Fruit fly (Drosophila melanogaster) whole organism, wandering third instar larva: ENCODE data around the gene Gr94a.

ENCODE experiments used
- Abd-B ChIP-seq: fragments of >200 bp; optimal IDR thresholded peaks from 2 replicates; lab custom pipeline; 2017; ENCODE audit warnings: missing biosample characterization, missing genetic modification characterization
- CG32264 ChIP-seq: fragments of 200-800 bp; sonication (Bioruptor generic); optimal IDR thresholded peaks from 2 replicates; lab custom pipeline; 2016; ENCODE audit warnings: missing biosample characterization, missing genetic modification characterization
- Dfd ChIP-seq: fragments of >200 bp; optimal IDR thresholded peaks from 2 replicates; lab custom pipeline; 2017; ENCODE audit warnings: missing biosample characterization, missing genetic modification characterization
- Dif ChIP-seq: fragments of 200-275, 200-300 bp; sonication (Bioruptor generic); optimal IDR thresholded peaks from 2 replicates; lab custom pipeline; 2018; ENCODE audit warnings: missing biosample characterization, missing genetic modification characterization; ENCODE audit not compliant: partially characterized antibody
- HLH106 ChIP-seq: fragments of 200-800 bp; optimal IDR thresholded peaks from 3 replicates; lab custom pipeline; 2019; ENCODE audit warnings: missing biosample characterization, mild to moderate bottlenecking, missing genetic modification characterization, moderate library complexity
- Hnf4 ChIP-seq: fragments of 200-800 bp; sonication (Bioruptor generic); optimal IDR thresholded peaks from 2 replicates; lab custom pipeline; 2016; ENCODE audit warnings: missing biosample characterization, mild to moderate bottlenecking, missing genetic modification characterization
- Hr78 ChIP-seq: fragments of >200 bp; optimal IDR thresholded peaks from 2 replicates; lab custom pipeline; 2017; ENCODE audit warnings: missing biosample characterization, missing genetic modification characterization
- Hr83 ChIP-seq: fragments of 200-300 bp; sonication (Bioruptor generic); optimal IDR thresholded peaks from 2 replicates; lab custom pipeline; 2016; ENCODE audit warnings: missing biosample characterization, mild to moderate bottlenecking, missing genetic modification characterization, moderate library complexity; ENCODE audit not compliant: poor library complexity, severe bottlenecking
- Jra ChIP-seq: sonication (Bioruptor generic); optimal IDR thresholded peaks from 2 replicates; lab custom pipeline; 2016; ENCODE audit warnings: missing biosample characterization, missing genetic modification characterization
- Myc ChIP-seq: fragments of >200 bp; optimal IDR thresholded peaks from 2 replicates; lab custom pipeline; 2017
- N ChIP-seq: fragments of >200 bp; optimal IDR thresholded peaks from 2 replicates; lab custom pipeline; 2018; ENCODE audit warnings: missing biosample characterization, missing external identifiers, missing genetic modification characterization
- OdsH ChIP-seq: fragments of 200-800 bp; sonication (Bioruptor generic); optimal IDR thresholded peaks from 2 replicates; lab custom pipeline; 2016; ENCODE audit warnings: missing biosample characterization, mild to moderate bottlenecking, missing genetic modification characterization
- Rel ChIP-seq, 2 experiments: fragments of 200-800 bp; sonication (Bioruptor generic) in 1 of 2; optimal IDR thresholded peaks; 2 replicates in 1 of 2; 3 replicates in 1 of 2; lab custom pipeline; 2016 to 2019; ENCODE audit warnings: mild to moderate bottlenecking in 2 of 2, missing biosample characterization in 2 of 2, missing genetic modification characterization in 2 of 2, moderate library complexity in 1 of 2
- Vsx2 ChIP-seq: fragments of 200-300, 225-300 bp; sonication (Bioruptor generic); optimal IDR thresholded peaks from 2 replicates; lab custom pipeline; 2018; ENCODE audit warnings: missing biosample characterization, missing genetic modification characterization; ENCODE audit not compliant: partially characterized antibody
- br ChIP-seq: fragments of 200-800 bp; sonication (Bioruptor generic); optimal IDR thresholded peaks from 2 replicates; lab custom pipeline; 2016; ENCODE audit warnings: missing biosample characterization, missing genetic modification characterization
- brk ChIP-seq: fragments of 200-800 bp; sonication (Bioruptor generic); optimal IDR thresholded peaks from 2 replicates; lab custom pipeline; 2016; ENCODE audit warnings: missing biosample characterization, mild to moderate bottlenecking, missing genetic modification characterization
- dl ChIP-seq, 2 experiments: fragments of 175-275, 200-275 bp in 1 of 2; fragments of 200-275 bp in 1 of 2; sonication (Bioruptor generic); optimal IDR thresholded peaks; lab custom pipeline; 2018; ENCODE audit warnings: mild to moderate bottlenecking in 2 of 2, missing biosample characterization in 2 of 2, missing genetic modification characterization in 2 of 2, moderate library complexity in 2 of 2; ENCODE audit not compliant: partially characterized antibody in 2 of 2, insufficient read depth in 1 of 2
- dmrt93B ChIP-seq: fragments of 200-800 bp; sonication (Bioruptor generic); optimal IDR thresholded peaks from 2 replicates; lab custom pipeline; 2018; ENCODE audit warnings: missing biosample characterization, mild to moderate bottlenecking, missing genetic modification characterization
- dsf ChIP-seq: sonication (Bioruptor generic); optimal IDR thresholded peaks from 2 replicates; lab custom pipeline; 2016; ENCODE audit warnings: missing biosample characterization, missing genetic modification characterization, borderline replicate concordance
- ey ChIP-seq: fragments of 200-800 bp; sonication (Bioruptor generic); optimal IDR thresholded peaks from 2 replicates; lab custom pipeline; 2016; ENCODE audit warnings: missing biosample characterization, missing genetic modification characterization
- foxo ChIP-seq, 2 experiments: fragments of 200-800 bp; sonication (Bioruptor generic); optimal IDR thresholded peaks; 2 replicates in 1 of 2; 3 replicates in 1 of 2; lab custom pipeline; 2016 to 2017; ENCODE audit warnings: missing biosample characterization in 2 of 2, missing genetic modification characterization in 2 of 2
- fru ChIP-seq: fragments of 200-800 bp; sonication (Bioruptor generic); optimal IDR thresholded peaks from 3 replicates; lab custom pipeline; 2016; ENCODE audit warnings: missing biosample characterization, mild to moderate bottlenecking, missing genetic modification characterization
- h ChIP-seq: fragments of 200-800 bp; sonication (Bioruptor generic); optimal IDR thresholded peaks from 3 replicates; lab custom pipeline; 2016; ENCODE audit warnings: missing biosample characterization, mild to moderate bottlenecking, missing genetic modification characterization
- jim ChIP-seq: fragments of 175-275, 200-325 bp; sonication (Bioruptor generic); optimal IDR thresholded peaks from 2 replicates; lab custom pipeline; 2016; ENCODE audit warnings: missing biosample characterization, mild to moderate bottlenecking, missing genetic modification characterization
- lola ChIP-seq: fragments of >200 bp; optimal IDR thresholded peaks from 2 replicates; lab custom pipeline; 2017; ENCODE audit warnings: missing biosample characterization, missing genetic modification characterization
- pan ChIP-seq: fragments of >200 bp; optimal IDR thresholded peaks from 2 replicates; lab custom pipeline; 2017
- psq ChIP-seq: fragments of 200-800 bp; sonication (Bioruptor generic); optimal IDR thresholded peaks from 3 replicates; lab custom pipeline; 2017; ENCODE audit warnings: missing biosample characterization, mild to moderate bottlenecking, missing genetic modification characterization, moderate library complexity
- rgr ChIP-seq: fragments of 200-800 bp; sonication (Bioruptor generic); optimal IDR thresholded peaks from 3 replicates; lab custom pipeline; 2016; ENCODE audit warnings: missing biosample characterization, mild to moderate bottlenecking, missing genetic modification characterization
- sage ChIP-seq: fragments of 200-800 bp; sonication (Bioruptor generic); optimal IDR thresholded peaks from 2 replicates; lab custom pipeline; 2016; ENCODE audit warnings: missing biosample characterization, mild to moderate bottlenecking, missing genetic modification characterization
- sv ChIP-seq: fragments of 200-800 bp; sonication (Bioruptor generic); optimal IDR thresholded peaks from 3 replicates; lab custom pipeline; 2016; ENCODE audit warnings: missing biosample characterization, missing genetic modification characterization
- tai ChIP-seq: sonication (Bioruptor generic); optimal IDR thresholded peaks from 2 replicates; lab custom pipeline; 2016; ENCODE audit warnings: missing biosample characterization, missing genetic modification characterization

Gene Gr94a

dm6 chr3R:23067209-23067826 lies 15.8 kb downstream of the Gr94a start, which contains the start of gene CG17111:
Gene CG17111 (minus strand): TSS chr3R:23067259.
- TF ChIP-seq Abd-B (GFP tag; lab: Kevin White, UChicago) = no peak
- TF ChIP-seq foxo (GFP tag; optimal IDR thresholded peaks at IDR 0.05; lab: Kevin White, UChicago) = peak in 1 of 2 experiments; percentile 19
- TF ChIP-seq fru (GFP tag; lab: Kevin White, UChicago) = peak; percentile 8
- TF ChIP-seq rgr = peak; percentile 2
- peak; percentile 29 for TF ChIP-seq sv (GFP tag; lab: Kevin White, UChicago)
- no peak for TF ChIP-seq Myc
- TF ChIP-seq Dfd (GFP tag; lab: Kevin White, UChicago) = no peak
- no peak for TF ChIP-seq Hnf4 (GFP tag; lab: Kevin White, UChicago)
- TF ChIP-seq HLH106 (tag; lab: Kevin White, UChicago) = peak; percentile 35
- TF ChIP-seq Hr78 (GFP tag; lab: Kevin White, UChicago) = no peak
- TF ChIP-seq dl (GFP tag; optimal IDR thresholded peaks at IDR 0.05; lab: Kevin White, UChicago; ENCODE audit: insufficient read depth in 1 of 2, partially characterized antibody in 2 of 2) = no peak
- no peak for TF ChIP-seq Rel (GFP tag; optimal IDR thresholded peaks at IDR 0.05; lab: Kevin White, UChicago)
- TF ChIP-seq Rel (tag; optimal IDR thresholded peaks at IDR 0.05; lab: Kevin White, UChicago) = no peak
- TF ChIP-seq h (GFP tag; lab: Kevin White, UChicago) = peak; percentile 43
- TF ChIP-seq OdsH = peak; percentile 3
- TF ChIP-seq, all 38 proteins: peak for 7

- TF ChIP-seq psq (GFP tag; lab: Kevin White, UChicago) = no peak
- no peak for TF ChIP-seq dsf (GFP tag; lab: Kevin White, UChicago)
- no peak for TF ChIP-seq N (GFP tag; lab: Kevin White, UChicago)
- no peak for TF ChIP-seq brk
- TF ChIP-seq Abd-B (GFP tag; lab: Kevin White, UChicago) = no peak
- no peak for TF ChIP-seq ey (GFP tag; lab: Kevin White, UChicago)
- TF ChIP-seq, all 38 proteins: peak for 0
These were observed 23.0 kb downstream of the Gr94a start for dm6 chr3R:23074480-23074879.

- TF ChIP-seq CG32264 (GFP tag; lab: Kevin White, UChicago) = no peak
- TF ChIP-seq br (GFP tag; lab: Kevin White, UChicago) = no peak
- TF ChIP-seq dsf (GFP tag; lab: Kevin White, UChicago) = no peak
These were observed 29.8 kb downstream of the Gr94a start for dm6 chr3R:23081265-23081664.

dm6 chr3R:23088252-23088651 lies 36.8 kb downstream of the Gr94a start:
- TF ChIP-seq Hr78 (GFP tag; lab: Kevin White, UChicago) (no peak), Dif (GFP tag; lab: Kevin White, UChicago) (no peak), Jra (GFP tag; lab: Kevin White, UChicago) (no peak), N (GFP tag; lab: Kevin White, UChicago) (no peak), h (GFP tag; lab: Kevin White, UChicago) (no peak), jim (GFP tag; lab: Kevin White, UChicago) (no peak), brk (no peak), lola (GFP tag; lab: Kevin White, UChicago) (no peak), Vsx2 (no peak), Dfd (GFP tag; lab: Kevin White, UChicago) (no peak), dsf (GFP tag; lab: Kevin White, UChicago) (no peak), pan (lab: Kevin White, UChicago) (no peak), sage (GFP tag; lab: Kevin White, UChicago) (no peak), fru (GFP tag; lab: Kevin White, UChicago) (no peak)

dm6 chr3R:23091586-23092228 lies 40.2 kb downstream of the Gr94a start, which contains the start of the genes CG17110 and CG6726:
Gene CG17110 (plus strand): TSS chr3R:23091724.
Gene CG6726 (plus strand): TSS chr3R:23091724.
- peak; percentile 84 for TF ChIP-seq Vsx2
- TF ChIP-seq tai = no peak
- peak; percentile 26 for TF ChIP-seq rgr
- TF ChIP-seq HLH106 (tag; lab: Kevin White, UChicago) = no peak
- TF ChIP-seq Myc = peak; percentile 26
- no peak for TF ChIP-seq dmrt93B
- TF ChIP-seq lola (GFP tag; lab: Kevin White, UChicago) = no peak
- TF ChIP-seq CG32264 (GFP tag; lab: Kevin White, UChicago) = no peak
- no peak for TF ChIP-seq psq (GFP tag; lab: Kevin White, UChicago)
- TF ChIP-seq brk = no peak
- TF ChIP-seq sage (GFP tag; lab: Kevin White, UChicago) = no peak
- peak; percentile 8 for TF ChIP-seq Hr83 (GFP tag; lab: Kevin White, UChicago)
